Fruit fly (Drosophila melanogaster): ENCODE results near the gene CG43725.

Gene CG43725

DNA sequence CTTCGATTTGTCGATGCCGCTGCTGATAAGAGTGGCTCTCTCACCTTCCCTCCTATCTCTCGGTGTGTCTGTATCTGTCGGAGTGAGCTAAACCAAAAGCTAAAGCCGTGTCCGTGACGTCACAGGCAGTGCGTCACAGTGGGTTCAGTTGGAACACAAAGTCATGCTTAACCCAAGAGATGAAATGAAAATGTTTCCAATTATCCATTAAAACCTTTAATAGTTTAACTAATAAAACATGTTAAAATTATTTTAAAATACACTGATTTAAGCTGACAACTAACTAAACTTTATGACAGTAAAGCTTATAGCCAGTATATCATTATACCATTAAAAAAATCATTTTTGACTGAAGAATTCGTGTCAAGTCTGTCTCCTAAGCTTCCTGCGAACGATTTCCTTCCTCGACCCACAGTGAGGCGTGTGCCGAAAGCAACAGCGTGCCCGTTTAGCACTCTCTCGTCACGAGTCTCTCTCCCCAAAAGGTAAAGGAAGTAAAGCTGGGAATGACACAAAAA is 37.8 kb downstream of the CG43725 start, which contains the start of gene Idua (continued):
- TF ChIP-seq Deaf1 (tag; optimal IDR thresholded peaks at IDR 0.05), result no peak
- no peak for TF ChIP-seq Usf (GFP tag; optimal IDR thresholded peaks at IDR 0.05)
- no peak for TF ChIP-seq maf-S (GFP tag; optimal IDR thresholded peaks at IDR 0.05)
- no peak for TF ChIP-seq unpg (GFP tag; optimal IDR thresholded peaks at IDR 0.05)
- no peak for TF ChIP-seq Neu2 (GFP tag; optimal IDR thresholded peaks at IDR 0.05; ENCODE audit: borderline replicate concordance)
- no peak for TF ChIP-seq jing (GFP tag; optimal IDR thresholded peaks at IDR 0.05)
- TF ChIP-seq Mad (GFP tag; optimal IDR thresholded peaks at IDR 0.05), result no peak
- no peak for TF ChIP-seq ash1 (GFP tag; optimal IDR thresholded peaks at IDR 0.05)
- no peak for TF ChIP-seq luna (GFP tag; optimal IDR thresholded peaks at IDR 0.05)
- no peak for TF ChIP-seq Hr39 (optimal IDR thresholded peaks at IDR 0.05)
- TF ChIP-seq sug (tag; optimal IDR thresholded peaks at IDR 0.05), result no peak
- peak; percentile 26 for TF ChIP-seq Bteb2 (GFP tag; optimal IDR thresholded peaks at IDR 0.05)
- TF ChIP-seq chm (GFP tag; IDR thresholded peaks at IDR 0.05), result no peak
- TF ChIP-seq CG5245 (GFP tag; optimal IDR thresholded peaks at IDR 0.05), result peak; percentile 51
- TF ChIP-seq seq (GFP tag; IDR thresholded peaks at IDR 0.05), result peak; percentile 63; the same call in 1 of the 2 replicates
- TF ChIP-seq CG14441 (GFP tag; IDR thresholded peaks at IDR 0.05), result peak; percentile 18; the same call in 1 of the 2 replicates
- no peak for TF ChIP-seq stwl (tag; optimal IDR thresholded peaks at IDR 0.05)
- peak; percentile 41; the same call in 1 of the 2 replicates for TF ChIP-seq CG32767 (GFP tag; IDR thresholded peaks at IDR 0.05)
- TF ChIP-seq Chrac-16 (GFP tag; optimal IDR thresholded peaks at IDR 0.05), result peak; percentile 39
- peak; percentile 58 for TF ChIP-seq CG17829 (tag; optimal IDR thresholded peaks at IDR 0.05)
- peak; percentile 70 for TF ChIP-seq CG10209 (GFP tag; optimal IDR thresholded peaks at IDR 0.05)
- no peak for TF ChIP-seq kni (GFP tag; optimal IDR thresholded peaks at IDR 0.05)
- peak; percentile 31 for TF ChIP-seq CG8281 (tag; optimal IDR thresholded peaks at IDR 0.05)
- TF ChIP-seq CG15479 (GFP tag; optimal IDR thresholded peaks at IDR 0.05), result no peak
- peak; percentile 90 for TF ChIP-seq Ets65A (GFP tag)
- no peak for TF ChIP-seq CG10565 (GFP tag; optimal IDR thresholded peaks at IDR 0.05)
- peak; percentile 83 for TF ChIP-seq CG12659 (GFP tag; optimal IDR thresholded peaks at IDR 0.05)
- 0 out of 2 replicates have a peak, but pooled peaks have one; percentile 12 for TF ChIP-seq NFAT (GFP tag; IDR thresholded peaks at IDR 0.05)
- peak; percentile 57 for TF ChIP-seq B-H2 (GFP tag; optimal IDR thresholded peaks at IDR 0.05)
- no peak for TF ChIP-seq Camta (GFP tag; optimal IDR thresholded peaks at IDR 0.05)
- TF ChIP-seq tio (GFP tag; optimal IDR thresholded peaks at IDR 0.05), result peak; percentile 55
- peak; percentile 74 for TF ChIP-seq CG6689 (GFP tag; IDR thresholded peaks at IDR 0.05)
- peak; percentile 11 for TF ChIP-seq Myb (GFP tag; optimal IDR thresholded peaks at IDR 0.05)
- TF ChIP-seq Eip74EF (GFP tag; optimal IDR thresholded peaks at IDR 0.05), result no peak
- no peak for TF ChIP-seq ERR (GFP tag; optimal IDR thresholded peaks at IDR 0.05)
- TF ChIP-seq wor (GFP tag; IDR thresholded peaks at IDR 0.05), result no peak
- no peak for TF ChIP-seq NC2α (GFP tag; optimal IDR thresholded peaks at IDR 0.05)
- TF ChIP-seq CG12744 (GFP tag; optimal IDR thresholded peaks at IDR 0.05), result no peak
- peak; percentile 33 for TF ChIP-seq dmrt11E (tag; optimal IDR thresholded peaks at IDR 0.05)
- TF ChIP-seq eve (GFP tag; optimal IDR thresholded peaks at IDR 0.05), result no peak
- TF ChIP-seq cad (GFP tag; optimal IDR thresholded peaks at IDR 0.05), result no peak
- TF ChIP-seq nau (GFP tag; optimal IDR thresholded peaks at IDR 0.05), result no peak
- TF ChIP-seq ranshi (GFP tag; IDR thresholded peaks at IDR 0.05), result 0 out of 2 replicates have a peak, but pooled peaks have one; percentile 18
- TF ChIP-seq az2 (GFP tag; optimal IDR thresholded peaks at IDR 0.05), result peak; percentile 58
- peak; percentile 70; the same call in 1 of the 2 replicates for TF ChIP-seq Rfx (GFP tag; IDR thresholded peaks at IDR 0.05)
- no peak for TF ChIP-seq Doc2 (GFP tag; IDR thresholded peaks at IDR 0.05)
- TF ChIP-seq Hr78 (GFP tag; optimal IDR thresholded peaks at IDR 0.05), result no peak
- no peak for TF ChIP-seq Ets97D (GFP tag; optimal IDR thresholded peaks at IDR 0.05)
- no peak for TF ChIP-seq CG3163 (GFP tag; optimal IDR thresholded peaks at IDR 0.05)
- no peak for TF ChIP-seq eyg (GFP tag; optimal IDR thresholded peaks at IDR 0.05)
- no peak; the same call in 1 of the 2 replicates for TF ChIP-seq CG11085 (GFP tag; IDR thresholded peaks at IDR 0.05)
